Worm (Caenorhabditis elegans) whole organism, mixed stage, embryonic: ENCODE data around the gene cyp-35A4.

Experiments used
- elt-1 ChIP-seq: sonication (generic microtip); optimal IDR thresholded peaks from 2 replicates; lab custom pipeline; 2017; ENCODE audit warnings: missing genetic modification characterization, mild to moderate bottlenecking, missing compliant biosample characterization, antibody characterized with exemption, moderate library complexity, borderline replicate concordance; ENCODE audit not compliant: insufficient read depth
- nhr-76 ChIP-seq: sonication (generic microtip); optimal IDR thresholded peaks from 2 replicates; lab custom pipeline; 2017; ENCODE audit warnings: missing biosample characterization, missing genetic modification characterization
- ztf-11 ChIP-seq: fragments of 150-350 bp; optimal IDR thresholded peaks from 2 replicates; lab custom pipeline; 2014; ENCODE audit warnings: missing biosample characterization, missing genetic modification characterization

DNA sequence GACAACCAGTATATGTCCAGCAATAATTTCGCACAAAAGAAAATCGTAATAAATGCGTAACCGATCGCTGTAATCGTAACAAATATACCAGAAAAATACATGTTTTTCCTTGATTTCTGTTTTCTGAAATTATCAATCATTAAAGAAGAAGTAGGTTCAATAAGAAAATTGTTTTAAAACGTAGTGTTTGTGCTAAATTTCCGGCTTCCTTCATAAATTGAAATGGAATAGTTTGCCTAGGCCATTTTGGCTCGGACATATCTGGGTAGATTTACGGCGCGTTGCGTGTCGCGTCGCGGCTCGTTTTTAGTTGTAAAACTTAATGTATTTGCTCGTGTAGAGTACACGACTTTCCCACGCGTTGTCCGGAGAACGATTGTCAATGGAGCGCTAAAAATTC lies 51.5 kb downstream of the cyp-35A4 start, which contains the start of gene F38H12.5:
- TF ChIP-seq elt-1 (tag; lab: Kevin White, UChicago), result no peak
- TF ChIP-seq ztf-11 (tag; lab: Kevin White, UChicago), result no peak
- no peak for TF ChIP-seq nhr-76 (tag; lab: Kevin White, UChicago)
